Fruit fly (Drosophila melanogaster): ENCODE data around the gene Cpr65Aw.
A peak's percentile ranks its signal among the peaks of the same experiment; 100 is the strongest.

Gene Cpr65Aw

DNA sequence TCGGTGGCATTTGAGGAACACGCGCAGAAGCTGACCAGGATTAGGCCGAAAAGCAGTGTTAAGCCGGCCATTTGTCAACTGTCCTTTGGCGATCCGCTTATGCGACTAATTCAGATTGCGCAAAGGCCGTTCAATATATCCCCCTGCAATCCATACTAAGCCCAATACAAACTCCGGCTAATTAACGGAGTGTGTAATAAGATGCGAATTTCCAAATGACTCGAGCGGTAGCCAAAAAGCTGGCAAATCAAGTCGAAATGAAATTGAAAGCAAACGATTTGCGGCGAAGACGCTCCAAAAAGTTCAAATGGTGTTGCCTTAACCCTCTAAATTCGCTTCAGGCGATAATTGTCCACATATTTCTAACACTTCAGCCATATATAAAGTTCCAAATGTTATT is at the start of gene Cpr65Aw:
TSS of gene Cpr65Aw (minus strand) at position 101 of the 400 bp plus-strand sequence.
- TF ChIP-seq CG8478 (optimal IDR thresholded peaks at IDR 0.05) (no peak), CTCF (optimal IDR thresholded peaks at IDR 0.05) (no peak)

- TF ChIP-seq CTCF (optimal IDR thresholded peaks at IDR 0.05): no peak
- no peak for TF ChIP-seq CG8478 (optimal IDR thresholded peaks at IDR 0.05)
Observed at dm6 chr3L:6188995-6189927, 47.0 kb upstream of the Cpr65Aw start, which contains the start of the genes D19A and CG7386. Gene D19A (minus strand): TSS chr3L:6189123. Gene CG7386 (plus strand): TSS chr3L:6189745.

DNA sequence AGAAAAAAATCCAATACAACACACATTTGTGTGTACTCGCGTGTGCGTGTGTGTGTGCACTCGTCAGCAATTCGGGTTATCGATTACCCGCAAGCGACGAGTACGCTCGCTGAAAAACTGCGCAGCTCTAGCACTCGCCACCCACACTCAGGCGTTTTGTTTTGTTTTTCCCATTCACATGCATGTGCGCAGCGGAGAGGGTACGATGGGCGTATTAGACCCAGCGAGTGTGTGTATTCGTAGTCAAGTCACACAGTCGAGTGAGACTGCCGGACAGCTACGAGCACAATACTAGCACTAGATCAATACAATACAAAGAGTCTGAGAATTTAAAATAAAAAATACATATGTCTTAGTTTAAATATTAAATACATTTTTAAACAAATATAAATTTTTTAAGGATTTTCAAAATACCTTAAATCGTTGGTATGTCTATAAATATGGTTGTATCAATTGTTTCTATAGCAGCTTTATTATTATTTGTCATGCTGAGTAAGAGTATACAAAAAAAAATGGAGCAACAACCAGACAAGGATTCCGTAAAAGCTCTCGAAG is 42.7 kb upstream of the Cpr65Aw start, which contains the start of the genes D19B and CG43293:
TSS of gene D19B (minus strand) at position 37 of the 555 bp plus-strand sequence.
TSS of gene CG43293 (plus strand) at position 306 of the 555 bp plus-strand sequence.
- no peak for TF ChIP-seq CG8478 (optimal IDR thresholded peaks at IDR 0.05)
- TF ChIP-seq CTCF (optimal IDR thresholded peaks at IDR 0.05): peak; percentile 30 to 53

dm6 chr3L:6181776-6182175 is 39.6 kb upstream of the Cpr65Aw start, which contains the start of gene CG10274:
Gene CG10274 (minus strand): TSS chr3L:6181829.
- no peak for TF ChIP-seq CTCF (optimal IDR thresholded peaks at IDR 0.05)
- no peak for TF ChIP-seq CG8478 (optimal IDR thresholded peaks at IDR 0.05)

DNA sequence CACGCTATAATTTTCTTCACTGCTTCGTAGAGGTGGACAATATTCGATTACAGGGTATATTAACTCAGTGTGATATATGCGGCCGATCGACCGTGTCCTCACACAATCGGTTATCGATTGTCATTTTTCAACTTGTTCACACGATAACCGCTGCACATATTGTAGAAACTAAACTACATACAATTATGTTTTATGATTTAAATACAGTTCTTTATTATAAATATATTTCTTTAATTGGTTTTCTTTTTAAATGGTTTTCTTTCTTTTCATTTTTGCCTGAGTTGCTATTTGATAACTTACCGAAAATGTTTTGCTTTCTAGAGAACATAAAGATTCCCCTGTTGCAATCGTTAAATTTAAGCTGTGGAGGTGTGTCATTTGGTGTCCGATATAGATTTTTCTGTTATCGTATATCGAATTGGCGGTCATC is 31.6 kb upstream of the Cpr65Aw start, which contains the start of the genes fmt and CG7376:
TSS of gene fmt (minus strand) at position 55 of the 430 bp plus-strand sequence.
TSS of gene CG7376 (plus strand) at position 423 of the 430 bp plus-strand sequence.
- TF ChIP-seq CTCF (optimal IDR thresholded peaks at IDR 0.05) (no peak), CG8478 (optimal IDR thresholded peaks at IDR 0.05) (no peak)

- no peak for TF ChIP-seq CTCF (optimal IDR thresholded peaks at IDR 0.05)
- no peak for TF ChIP-seq CG8478 (optimal IDR thresholded peaks at IDR 0.05)
Observed at dm6 chr3L:6162483-6163128, 20.4 kb upstream of the Cpr65Aw start, which contains the start of gene Prdm13. Gene Prdm13 (plus strand): TSS chr3L:6163127.

DNA sequence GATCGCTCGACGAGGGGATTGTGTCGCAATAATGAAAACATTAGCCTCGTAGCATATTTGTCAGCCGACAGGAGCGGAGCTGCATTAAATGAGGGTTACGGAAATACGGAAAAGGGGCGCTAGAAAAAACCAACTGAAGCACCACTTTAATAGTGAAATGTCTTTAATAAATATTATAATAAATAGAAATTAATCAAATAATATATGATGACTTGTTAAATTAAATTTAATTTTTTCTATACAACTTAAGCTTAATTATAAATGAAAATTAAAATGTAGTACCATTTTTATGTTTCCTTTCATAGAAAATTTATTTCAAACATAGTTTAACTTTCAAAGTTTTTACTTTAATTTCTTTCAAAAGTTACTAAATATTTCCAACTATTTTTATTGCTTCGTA is 19.8 kb upstream of the Cpr65Aw start:
- TF ChIP-seq CTCF (optimal IDR thresholded peaks at IDR 0.05) (no peak), CG8478 (optimal IDR thresholded peaks at IDR 0.05) (no peak)

dm6 chr3L:6160514-6160913 is 18.3 kb upstream of the Cpr65Aw start, which contains the start of gene Cpr65Az:
Gene Cpr65Az (plus strand): TSS chr3L:6160814.
- TF ChIP-seq CG8478 (optimal IDR thresholded peaks at IDR 0.05): no peak
- TF ChIP-seq CTCF (optimal IDR thresholded peaks at IDR 0.05): no peak

DNA sequence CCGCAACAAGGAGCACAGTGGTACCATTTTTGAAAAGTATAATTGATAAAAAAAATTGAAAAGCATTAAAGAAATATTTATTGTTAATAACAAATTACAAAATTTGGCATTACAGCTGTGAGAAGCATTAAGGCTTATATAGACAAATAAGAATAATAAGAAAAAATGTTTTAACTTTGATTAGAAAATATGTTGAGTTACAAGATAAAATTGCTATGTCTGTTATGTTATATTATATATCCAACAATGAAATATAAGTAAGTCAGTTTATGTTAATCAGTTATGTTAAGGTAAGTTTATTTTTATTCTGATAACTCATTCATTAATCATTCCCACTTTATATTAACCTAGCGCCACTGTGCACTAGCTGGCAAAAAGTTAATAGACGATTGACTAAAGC is 17.6 kb upstream of the Cpr65Aw start:
- TF ChIP-seq CTCF (optimal IDR thresholded peaks at IDR 0.05) (no peak), CG8478 (optimal IDR thresholded peaks at IDR 0.05) (no peak)

DNA sequence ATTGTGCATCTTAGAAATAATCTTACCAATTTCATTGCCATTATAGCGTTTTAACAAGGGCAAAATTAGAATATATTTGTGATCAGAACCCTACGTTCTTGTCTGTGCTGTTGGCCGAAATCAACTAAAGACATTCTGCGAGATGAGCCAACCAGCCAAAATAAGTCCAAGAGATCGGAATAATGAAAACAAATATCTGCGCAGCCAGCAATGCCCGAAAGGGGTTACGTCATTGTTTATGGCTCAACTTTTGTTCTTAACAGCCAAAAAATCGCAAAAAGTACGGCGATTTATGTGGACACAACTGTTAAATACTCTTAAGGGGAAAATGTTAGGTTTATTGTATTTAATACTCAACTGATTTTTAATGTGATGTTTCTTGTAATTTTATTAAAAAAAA is 16.3 kb upstream of the Cpr65Aw start, which contains the start of gene Cpr65Ay:
TSS of gene Cpr65Ay (minus strand) at position 101 of the 400 bp plus-strand sequence.
- TF ChIP-seq CG8478 (optimal IDR thresholded peaks at IDR 0.05) (no peak), CTCF (optimal IDR thresholded peaks at IDR 0.05) (no peak)

dm6 chr3L:6157327-6158032 is 15.3 kb upstream of the Cpr65Aw start, which contains the start of gene CG13297:
Gene CG13297 (minus strand): TSS chr3L:6157377.
- TF ChIP-seq CG8478 (optimal IDR thresholded peaks at IDR 0.05) (no peak), CTCF (optimal IDR thresholded peaks at IDR 0.05) (no peak)

DNA sequence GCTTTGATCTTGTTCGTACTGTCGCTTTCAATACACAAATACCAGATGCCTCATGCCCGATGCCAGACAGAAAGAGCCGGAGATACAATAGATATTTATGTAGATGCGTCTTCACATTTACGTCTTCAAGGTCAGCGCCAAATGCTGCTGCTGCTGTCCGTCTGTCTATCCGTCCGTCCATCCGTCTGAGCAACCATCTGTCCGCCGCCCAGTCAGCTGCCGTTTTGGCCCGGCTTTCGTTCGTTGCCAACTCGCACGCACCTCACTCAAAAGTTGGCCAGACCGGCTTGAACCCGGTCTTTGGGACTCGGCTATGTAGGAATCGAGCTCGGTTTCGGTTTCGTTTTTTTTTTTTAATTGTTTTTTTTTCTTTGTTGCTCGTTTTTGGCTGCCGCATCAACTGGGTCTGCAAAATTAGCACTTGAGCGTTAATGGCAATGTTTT is 12.8 kb upstream of the Cpr65Aw start:
- TF ChIP-seq CTCF (optimal IDR thresholded peaks at IDR 0.05) (no peak), CG8478 (optimal IDR thresholded peaks at IDR 0.05) (no peak)

- TF ChIP-seq CG8478 (optimal IDR thresholded peaks at IDR 0.05): no peak
- TF ChIP-seq CTCF (optimal IDR thresholded peaks at IDR 0.05): no peak
Observed at dm6 chr3L:6152531-6152930, 10.3 kb upstream of the Cpr65Aw start, which contains the start of gene Acp65Aa. Gene Acp65Aa (minus strand): TSS chr3L:6152745.
